Worm (Caenorhabditis elegans) whole organism, L3 larva: ENCODE data around the gene dnj-14.
A peak's percentile ranks its signal among the peaks of the same experiment; 100 is the strongest.

Experiments
- ZK546.5 ChIP-seq: sonication (generic microtip); optimal IDR thresholded peaks from 2 replicates; lab custom pipeline; 2017; ENCODE audit warnings: missing biosample characterization, missing genetic modification characterization
- aly-2 ChIP-seq: fragments of 150-350 bp; optimal IDR thresholded peaks from 2 replicates; lab custom pipeline; 2014; ENCODE audit warnings: missing biosample characterization, missing genetic modification characterization
- ama-1 ChIP-seq: fragments of 150-350 bp; optimal IDR thresholded peaks from 2 replicates; lab custom pipeline; 2018
- ceh-16 ChIP-seq: sonication (generic microtip); optimal IDR thresholded peaks from 2 replicates; lab custom pipeline; 2017; ENCODE audit warnings: missing biosample characterization, missing genetic modification characterization
- ceh-28 ChIP-seq: fragments of 150-350 bp; optimal IDR thresholded peaks from 2 replicates; lab custom pipeline; 2014; ENCODE audit warnings: missing biosample characterization, missing genetic modification reagents, missing genetic modification characterization
- ceh-9 ChIP-seq: sonication (generic microtip); optimal IDR thresholded peaks from 2 replicates; lab custom pipeline; 2018; ENCODE audit warnings: missing biosample characterization, missing genetic modification characterization
- daf-12 ChIP-seq: fragments of 150-350 bp; optimal IDR thresholded peaks from 2 replicates; lab custom pipeline; 2014; ENCODE audit warnings: missing biosample characterization, missing genetic modification reagents, missing genetic modification characterization
- egl-5 ChIP-seq: fragments of 150-350 bp; optimal IDR thresholded peaks from 2 replicates; lab custom pipeline; 2017; ENCODE audit warnings: missing biosample characterization, missing genetic modification reagents, missing genetic modification characterization, inconsistent platforms
- elt-2 ChIP-seq: sonication (generic microtip); optimal IDR thresholded peaks from 2 replicates; lab custom pipeline; 2016; ENCODE audit warnings: missing genetic modification reagents, mild to moderate bottlenecking, missing genetic modification characterization, missing compliant biosample characterization
- eor-1 ChIP-seq, 2 experiments: fragments of 150-350 bp; optimal IDR thresholded peaks; 2 replicates each; lab custom pipeline; 2014 to 2018; ENCODE audit warnings: missing biosample characterization in 2 of 2, missing genetic modification characterization in 2 of 2
- fkh-2 ChIP-seq: fragments of 150-350 bp; optimal IDR thresholded peaks from 2 replicates; lab custom pipeline; 2014; ENCODE audit warnings: missing biosample characterization, missing genetic modification reagents, missing genetic modification characterization
- fos-1 ChIP-seq: fragments of 150-350 bp; optimal IDR thresholded peaks from 2 replicates; lab custom pipeline; 2014; ENCODE audit warnings: missing biosample characterization, missing genetic modification characterization
- hmg-11 ChIP-seq: sonication (generic microtip); optimal IDR thresholded peaks from 2 replicates; lab custom pipeline; 2016; ENCODE audit warnings: missing genetic modification characterization, missing compliant biosample characterization
- jun-1 ChIP-seq: fragments of 150-350 bp; optimal IDR thresholded peaks from 2 replicates; lab custom pipeline; 2014; ENCODE audit warnings: missing biosample characterization, missing genetic modification reagents, missing genetic modification characterization
- lin-15B ChIP-seq: fragments of 150-350 bp; optimal IDR thresholded peaks from 2 replicates; lab custom pipeline; 2014; ENCODE audit warnings: missing biosample characterization, missing genetic modification characterization
- lin-39 ChIP-seq: fragments of 150-350 bp; optimal IDR thresholded peaks from 2 replicates; lab custom pipeline; 2018; ENCODE audit warnings: missing biosample characterization, missing genetic modification reagents, missing genetic modification characterization
- mdl-1 ChIP-seq: fragments of 150-350 bp; optimal IDR thresholded peaks from 2 replicates; lab custom pipeline; 2014; ENCODE audit warnings: missing biosample characterization, missing genetic modification characterization
- mml-1 ChIP-seq: fragments of 150-350 bp; sonication (generic microtip); optimal IDR thresholded peaks from 3 replicates; lab custom pipeline; 2014; ENCODE audit warnings: missing biosample characterization, missing genetic modification characterization
- nfya-1 ChIP-seq: sonication (generic microtip); optimal IDR thresholded peaks from 2 replicates; lab custom pipeline; 2017; ENCODE audit warnings: missing genetic modification characterization, mild to moderate bottlenecking, missing compliant biosample characterization, antibody characterized with exemption, moderate library complexity; ENCODE audit not compliant: insufficient read depth
- nhr-11 ChIP-seq: fragments of 150-350 bp; optimal IDR thresholded peaks from 2 replicates; lab custom pipeline; 2014; ENCODE audit warnings: missing biosample characterization, missing genetic modification characterization
- nhr-23 ChIP-seq: fragments of 150-350 bp; optimal IDR thresholded peaks from 2 replicates; lab custom pipeline; 2014; ENCODE audit warnings: missing biosample characterization, missing genetic modification reagents, missing genetic modification characterization
- nhr-237 ChIP-seq: fragments of 150-350 bp; optimal IDR thresholded peaks from 2 replicates; lab custom pipeline; 2014; ENCODE audit warnings: missing biosample characterization, missing genetic modification characterization
- nhr-67 ChIP-seq: fragments of 150-350 bp; optimal IDR thresholded peaks from 2 replicates; lab custom pipeline; 2014; ENCODE audit warnings: missing biosample characterization, missing genetic modification characterization
- nhr-76 ChIP-seq: fragments of 150-350 bp; sonication (generic microtip); optimal IDR thresholded peaks from 5 replicates; lab custom pipeline; 2014; ENCODE audit warnings: missing biosample characterization, missing genetic modification characterization
- nhr-77 ChIP-seq: fragments of 150-350 bp; optimal IDR thresholded peaks from 2 replicates; lab custom pipeline; 2014; ENCODE audit warnings: missing biosample characterization, missing genetic modification characterization
- pqm-1 ChIP-seq: fragments of 150-350 bp; optimal IDR thresholded peaks from 2 replicates; lab custom pipeline; 2017; ENCODE audit warnings: missing biosample characterization, missing genetic modification characterization, inconsistent platforms
- skn-1 ChIP-seq: fragments of 150-350 bp; optimal IDR thresholded peaks from 2 replicates; lab custom pipeline; 2014; ENCODE audit warnings: missing biosample characterization, missing genetic modification characterization
- tbx-2 ChIP-seq: sonication (generic microtip); optimal IDR thresholded peaks from 2 replicates; lab custom pipeline; 2016; ENCODE audit warnings: mild to moderate bottlenecking, missing genetic modification characterization, missing compliant biosample characterization
- unc-39 ChIP-seq: sonication (generic microtip); optimal IDR thresholded peaks from 4 replicates; lab custom pipeline; 2017; ENCODE audit warnings: missing biosample characterization, missing genetic modification characterization
- unc-62 ChIP-seq: fragments of 150-350 bp; sonication (generic microtip); optimal IDR thresholded peaks from 4 replicates; lab custom pipeline; 2014; ENCODE audit warnings: missing biosample characterization, missing genetic modification reagents, missing genetic modification characterization
- zag-1 ChIP-seq: fragments of 150-350 bp; optimal IDR thresholded peaks from 2 replicates; lab custom pipeline; 2014; ENCODE audit warnings: missing biosample characterization, missing genetic modification characterization
- ztf-11 ChIP-seq: fragments of 150-350 bp; optimal IDR thresholded peaks from 2 replicates; lab custom pipeline; 2014; ENCODE audit warnings: missing biosample characterization, missing genetic modification characterization
- ztf-4 ChIP-seq: fragments of 150-350 bp; optimal IDR thresholded peaks from 2 replicates; lab custom pipeline; 2014; ENCODE audit warnings: missing biosample characterization, missing genetic modification characterization

The dnj-14 gene

DNA sequence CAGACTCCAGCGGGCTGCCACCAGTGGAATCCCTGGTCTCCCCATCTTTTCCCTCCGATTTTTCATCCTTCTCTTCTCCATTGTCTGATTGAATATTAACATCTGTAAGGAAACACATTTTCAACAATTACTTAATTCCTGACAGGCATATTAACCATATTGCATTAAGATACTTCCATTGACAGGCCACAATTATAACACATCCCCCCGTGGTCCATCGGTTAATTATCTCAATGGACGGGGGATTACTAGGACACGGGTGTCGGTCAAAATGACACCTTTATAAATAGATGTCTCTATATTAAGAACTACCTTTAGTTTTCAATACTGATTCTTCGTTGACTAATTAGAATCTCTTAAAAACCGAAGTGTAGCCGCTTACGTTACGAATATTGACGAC is 48.2 kb upstream of the dnj-14 start:
- TF ChIP-seq pqm-1 (tag; lab: Kevin White, UChicago) (no peak), egl-5 (tag; lab: Kevin White, UChicago) (no peak), hmg-11 (tag; lab: Kevin White, UChicago) (no peak), nhr-11 (tag; lab: Kevin White, UChicago) (no peak), ceh-9 (tag; lab: Kevin White, UChicago) (no peak), unc-62 (GFP tag; lab: Kevin White, UChicago) (no peak), lin-15B (tag; lab: Kevin White, UChicago) (no peak)

DNA sequence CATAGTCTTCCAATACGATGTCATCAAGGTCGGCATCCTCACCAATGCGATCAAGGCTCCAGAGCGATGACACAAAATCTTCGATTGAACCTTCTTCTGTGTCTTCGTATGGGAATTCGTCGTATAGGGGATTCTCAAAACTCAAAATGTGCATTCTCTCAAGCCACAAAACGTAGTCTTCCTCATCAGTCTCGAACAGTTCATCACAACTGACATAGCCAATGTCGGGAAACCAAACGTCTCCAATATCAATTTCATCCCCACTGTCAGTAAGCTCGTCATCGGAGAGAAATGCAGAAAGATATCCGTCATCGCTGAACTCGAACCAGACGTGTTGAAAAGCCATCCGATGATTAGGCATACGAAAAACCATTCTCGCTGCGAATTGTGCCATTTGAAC is 43.2 kb upstream of the dnj-14 start, which contains the start of gene C39E6.2:
Gene C39E6.2 (minus strand): TSS at position 394 of the 400 bp plus-strand sequence.
- TF ChIP-seq eor-1 (tag; optimal IDR thresholded peaks at IDR 0.05; lab: Kevin White, UChicago) (no peak), fkh-2 (tag; lab: Kevin White, UChicago) (no peak)

DNA sequence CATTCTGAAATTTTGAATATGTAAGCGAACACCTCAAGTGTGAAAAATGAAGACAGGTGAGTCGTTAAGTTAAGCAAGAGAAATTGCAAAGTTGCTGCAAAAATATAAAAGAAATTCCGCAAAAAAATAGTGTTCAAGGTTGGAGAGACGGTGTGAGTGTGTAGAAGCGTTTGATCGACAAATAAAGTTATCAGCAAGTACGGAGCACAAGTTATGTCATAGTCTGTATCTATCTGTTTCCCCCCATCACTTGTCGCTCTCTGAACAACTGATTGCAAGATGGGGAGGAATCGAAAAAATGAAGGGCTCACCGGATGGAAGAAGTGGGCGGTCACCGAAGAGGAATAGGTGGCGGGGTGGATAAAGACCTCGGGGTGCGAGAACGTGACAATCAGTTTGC is 37.5 kb upstream of the dnj-14 start, which contains the start of gene lon-2:
Gene lon-2 (minus strand): TSS at position 4 of the 400 bp plus-strand sequence.
- TF ChIP-seq eor-1 (tag; optimal IDR thresholded peaks at IDR 0.05; lab: Kevin White, UChicago) (no peak), zag-1 (tag; lab: Kevin White, UChicago) (no peak), pqm-1 (tag; lab: Kevin White, UChicago) (peak; percentile 49), elt-2 (tag; lab: Kevin White, UChicago) (peak; percentile 52), nhr-76 (tag; lab: Kevin White, UChicago) (no peak), nhr-237 (tag; lab: Kevin White, UChicago) (no peak), unc-39 (tag; lab: Kevin White, UChicago) (no peak), mml-1 (tag; lab: Kevin White, UChicago) (no peak)

DNA sequence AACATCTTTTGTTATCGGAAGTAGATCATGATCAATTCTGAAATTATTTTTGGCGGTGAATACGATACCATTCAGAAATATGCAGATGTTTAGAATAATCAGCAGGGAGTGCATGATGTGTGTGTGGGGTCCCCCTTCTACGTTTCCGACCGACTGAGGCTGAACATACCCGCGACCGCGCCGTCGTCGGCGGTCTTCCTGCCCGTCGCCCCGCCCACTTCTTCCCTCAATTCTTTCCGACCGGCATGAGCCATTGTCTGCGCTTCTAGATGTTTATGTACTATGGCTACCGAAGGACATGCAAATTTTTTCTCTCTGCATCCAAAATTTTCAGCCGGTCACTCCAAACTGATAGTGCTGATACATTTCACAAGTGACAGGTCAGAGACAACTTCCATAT is 32.5 kb upstream of the dnj-14 start:
- TF ChIP-seq hmg-11 (tag; lab: Kevin White, UChicago) (peak; percentile 2), nfya-1 (tag; lab: Kevin White, UChicago) (no peak), zag-1 (tag; lab: Kevin White, UChicago) (no peak), ama-1 (lab: Kevin White, UChicago) (no peak), daf-12 (tag; lab: Kevin White, UChicago) (no peak), lin-39 (peak; percentile 37)

DNA sequence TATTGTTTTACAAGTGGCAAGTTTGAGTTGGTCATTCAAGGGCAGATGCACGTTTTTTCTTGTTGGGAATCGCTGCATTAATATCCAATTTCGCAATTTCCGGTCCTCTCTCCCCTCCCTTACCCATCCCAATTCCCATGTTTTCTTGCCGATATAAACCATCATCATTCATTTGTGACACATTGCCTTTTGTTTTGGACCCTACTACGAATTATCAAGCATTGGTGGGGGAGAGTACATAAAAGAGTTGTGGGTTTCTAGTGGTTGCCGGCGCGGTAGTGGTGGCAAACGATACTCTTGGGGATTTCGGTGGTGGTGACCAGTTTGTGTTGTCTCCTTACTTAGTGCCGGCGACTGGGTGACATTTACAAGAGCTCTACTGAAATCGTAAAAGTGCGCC is 30.7 kb upstream of the dnj-14 start:
- TF ChIP-seq mml-1 (tag; lab: Kevin White, UChicago), result no peak
- TF ChIP-seq pqm-1 (tag; lab: Kevin White, UChicago), result no peak
- peak; percentile 32 for TF ChIP-seq lin-39
- TF ChIP-seq ceh-9 (tag; lab: Kevin White, UChicago), result no peak
- TF ChIP-seq ztf-11 (tag; lab: Kevin White, UChicago), result no peak
- no peak for TF ChIP-seq nhr-67 (tag; lab: Kevin White, UChicago)

DNA sequence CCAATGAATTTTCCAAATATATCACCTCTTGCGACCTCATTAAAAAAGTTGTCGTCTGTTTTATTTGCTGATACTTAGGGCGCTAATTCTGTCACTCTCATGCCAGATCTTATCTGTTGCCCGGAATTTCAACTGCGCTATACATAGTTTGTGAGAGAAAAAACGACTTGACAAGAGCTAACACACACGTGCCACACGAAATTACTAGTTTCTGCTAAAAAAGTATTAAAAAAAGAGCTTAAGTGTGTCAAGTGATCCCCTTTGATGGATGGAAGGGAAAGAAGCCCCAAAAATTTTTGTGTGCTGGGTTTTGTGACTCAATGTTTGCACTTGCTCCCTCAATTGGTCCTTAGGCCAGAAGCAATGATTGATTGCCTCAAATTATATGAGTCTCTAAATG is 29.1 kb upstream of the dnj-14 start:
- no peak for TF ChIP-seq fkh-2 (tag; lab: Kevin White, UChicago)
- no peak for TF ChIP-seq hmg-11 (tag; lab: Kevin White, UChicago)
- peak; percentile 5 for TF ChIP-seq mdl-1
- TF ChIP-seq nhr-23 (tag; lab: Kevin White, UChicago), result no peak
- no peak for TF ChIP-seq unc-39 (tag; lab: Kevin White, UChicago)

DNA sequence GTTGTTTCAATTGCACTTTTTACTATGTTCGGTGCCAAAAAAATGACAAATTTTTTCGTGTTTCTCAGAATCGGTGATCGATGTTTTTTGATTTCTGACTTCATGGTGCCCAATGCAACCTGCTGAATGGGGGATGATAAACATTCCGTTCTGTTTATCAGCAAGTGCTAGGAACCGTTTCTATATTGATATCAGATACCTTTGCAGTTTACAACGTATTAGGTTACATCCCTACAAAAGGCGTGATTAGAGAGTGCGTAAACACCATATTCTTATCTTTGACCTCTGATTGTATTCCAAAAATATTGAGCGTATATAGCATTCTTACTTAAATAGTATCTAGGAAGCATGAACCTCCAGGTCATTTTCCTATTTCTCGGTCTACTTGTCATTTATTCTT is 21.2 kb upstream of the dnj-14 start, which contains the start of gene aman-1:
Gene aman-1 (plus strand): TSS at position 344 of the 400 bp plus-strand sequence.
- TF ChIP-seq unc-39 (tag; lab: Kevin White, UChicago) (no peak), skn-1 (tag; lab: Kevin White, UChicago) (no peak), tbx-2 (no peak), fos-1 (tag; lab: Kevin White, UChicago) (no peak), jun-1 (tag; lab: Kevin White, UChicago) (no peak), aly-2 (no peak), nfya-1 (tag; lab: Kevin White, UChicago) (no peak), ztf-4 (tag; lab: Kevin White, UChicago) (no peak), ceh-16 (tag; lab: Kevin White, UChicago) (no peak), ZK546.5 (tag; lab: Kevin White, UChicago) (no peak), nhr-77 (tag; lab: Kevin White, UChicago) (no peak), ceh-28 (tag; lab: Kevin White, UChicago) (no peak), nhr-237 (tag; lab: Kevin White, UChicago) (no peak), fkh-2 (tag; lab: Kevin White, UChicago) (no peak)
